Worm (Caenorhabditis elegans) whole organism, late embryonic: ENCODE measurements around the gene cpsf-4.

ENCODE experiments used
- fkh-10 ChIP-seq: fragments of 150-350 bp; optimal IDR thresholded peaks from 2 replicates; lab custom pipeline; 2014; ENCODE audit warnings: missing biosample characterization, missing genetic modification reagents, missing genetic modification characterization
- nhr-11 ChIP-seq: fragments of 150-350 bp; optimal IDR thresholded peaks from 2 replicates; lab custom pipeline; 2014; ENCODE audit warnings: missing biosample characterization, missing genetic modification characterization
- pax-1 ChIP-seq: fragments of 150-350 bp; optimal IDR thresholded peaks from 2 replicates; lab custom pipeline; 2014; ENCODE audit warnings: missing biosample characterization, missing genetic modification characterization
- sox-2 ChIP-seq: fragments of 200-800 bp; sonication (Bioruptor generic); IDR thresholded peaks from 2 replicates; pipeline ENCODE4 v1.3.6; 2022; ENCODE audit warnings: missing genetic modification reagents, missing genetic modification characterization, missing compliant biosample characterization

ce11 chrIV:12089551-12089950 lies 3.7 kb downstream of the cpsf-4 start, which contains the start of gene F11A10.6:
- TF ChIP-seq nhr-11 (tag; lab: Kevin White, UChicago) (no peak), sox-2 (GFP tag; lab: Robert Waterston, UW) (no peak), pax-1 (tag; lab: Kevin White, UChicago) (no peak), fkh-10 (GFP tag; lab: Kevin White, UChicago) (no peak)
